Worm (Caenorhabditis elegans) whole organism, late embryonic: Measurements from ENCODE around the gene dhc-3.

Source experiments
- C08G9.2 ChIP-seq: sonication (generic microtip); optimal IDR thresholded peaks from 2 replicates; lab custom pipeline; 2016; ENCODE audit warnings: mild to moderate bottlenecking, missing genetic modification characterization, moderate library complexity, missing compliant biosample characterization
- C38D4.7 ChIP-seq: fragments of 200-800 bp; sonication (Bioruptor generic); optimal IDR thresholded peaks from 2 replicates; lab custom pipeline; 2018; ENCODE audit warnings: mild to moderate bottlenecking, missing genetic modification characterization, moderate library complexity, missing compliant biosample characterization
- K02D7.2 ChIP-seq: sonication (generic microtip); optimal IDR thresholded peaks from 2 replicates; lab custom pipeline; 2017; ENCODE audit warnings: mild to moderate bottlenecking, missing genetic modification characterization, missing compliant biosample characterization
- K09A11.1 ChIP-seq: sonication (generic microtip); optimal IDR thresholded peaks from 2 replicates; lab custom pipeline; 2017; ENCODE audit warnings: antibody characterized with exemption, mild to moderate bottlenecking, missing genetic modification characterization, missing compliant biosample characterization; ENCODE audit not compliant: insufficient read depth
- T23F11.4 ChIP-seq: fragments of 200-800 bp; sonication (Bioruptor generic); optimal IDR thresholded peaks from 2 replicates; lab custom pipeline; 2018; ENCODE audit warnings: mild to moderate bottlenecking, missing genetic modification characterization, missing compliant biosample characterization
- ceh-14 ChIP-seq: sonication (generic microtip); optimal IDR thresholded peaks from 2 replicates; lab custom pipeline; 2016; ENCODE audit warnings: missing genotype, missing genetic modification characterization, missing compliant biosample characterization
- ceh-18 ChIP-seq: sonication (generic microtip); optimal IDR thresholded peaks from 2 replicates; lab custom pipeline; 2016; ENCODE audit warnings: missing genetic modification characterization, missing compliant biosample characterization
- ceh-19 ChIP-seq: fragments of 200-800 bp; sonication (Bioruptor generic); optimal IDR thresholded peaks from 2 replicates; lab custom pipeline; 2018; ENCODE audit warnings: mild to moderate bottlenecking, missing genetic modification characterization, missing compliant biosample characterization
- ceh-2 ChIP-seq: sonication (generic microtip); optimal IDR thresholded peaks from 2 replicates; lab custom pipeline; 2016; ENCODE audit warnings: missing genotype, missing genetic modification characterization, missing compliant biosample characterization
- ceh-22 ChIP-seq: sonication (generic microtip); optimal IDR thresholded peaks from 2 replicates; lab custom pipeline; 2017; ENCODE audit warnings: missing biosample characterization, missing genetic modification characterization
- ceh-24 ChIP-seq: sonication (generic microtip); optimal IDR thresholded peaks from 2 replicates; lab custom pipeline; 2016; ENCODE audit warnings: mild to moderate bottlenecking, missing genetic modification characterization, missing compliant biosample characterization
- ceh-31 ChIP-seq: sonication (generic microtip); optimal IDR thresholded peaks from 2 replicates; lab custom pipeline; 2016; ENCODE audit warnings: missing genetic modification characterization, missing compliant biosample characterization
- ceh-34 ChIP-seq: sonication (generic microtip); optimal IDR thresholded peaks from 2 replicates; lab custom pipeline; 2016; ENCODE audit warnings: mild to moderate bottlenecking, missing genetic modification characterization, missing compliant biosample characterization
- ceh-9 ChIP-seq: sonication (generic microtip); optimal IDR thresholded peaks from 2 replicates; lab custom pipeline; 2016; ENCODE audit warnings: mild to moderate bottlenecking, missing genetic modification characterization, inconsistent platforms, missing compliant biosample characterization
- dmd-4 ChIP-seq: sonication (generic microtip); optimal IDR thresholded peaks from 2 replicates; lab custom pipeline; 2016; ENCODE audit warnings: borderline replicate concordance, missing genetic modification characterization, missing compliant biosample characterization
- dve-1 ChIP-seq: sonication (generic microtip); optimal IDR thresholded peaks from 2 replicates; lab custom pipeline; 2017; ENCODE audit warnings: antibody characterized with exemption, mild to moderate bottlenecking, missing genetic modification characterization, missing compliant biosample characterization
- fax-1 ChIP-seq: sonication (generic microtip); optimal IDR thresholded peaks from 2 replicates; lab custom pipeline; 2016; ENCODE audit warnings: missing genotype, missing genetic modification characterization, missing compliant biosample characterization
- fkh-10 ChIP-seq: fragments of 150-350 bp; optimal IDR thresholded peaks from 2 replicates; lab custom pipeline; 2014; ENCODE audit warnings: missing biosample characterization, missing genetic modification reagents, missing genetic modification characterization
- gmeb-2 ChIP-seq: sonication (generic microtip); optimal IDR thresholded peaks from 2 replicates; lab custom pipeline; 2016; ENCODE audit warnings: missing genetic modification characterization, inconsistent platforms, missing compliant biosample characterization
- hlh-15 ChIP-seq: sonication (generic microtip); optimal IDR thresholded peaks from 2 replicates; lab custom pipeline; 2016; ENCODE audit warnings: missing genetic modification characterization, missing compliant biosample characterization
- hlh-6 ChIP-seq: sonication (generic microtip); optimal IDR thresholded peaks from 2 replicates; lab custom pipeline; 2016; ENCODE audit warnings: missing genotype, missing genetic modification characterization, missing compliant biosample characterization
- hlh-8 ChIP-seq: sonication (generic microtip); optimal IDR thresholded peaks from 2 replicates; lab custom pipeline; 2016; ENCODE audit warnings: missing genotype, missing genetic modification characterization, missing compliant biosample characterization
- lim-6 ChIP-seq: sonication (generic microtip); optimal IDR thresholded peaks from 2 replicates; lab custom pipeline; 2016; ENCODE audit warnings: missing genetic modification characterization, missing compliant biosample characterization
- lin-11 ChIP-seq: fragments of 200-800 bp; sonication (Bioruptor generic); optimal IDR thresholded peaks from 2 replicates; lab custom pipeline; 2018; ENCODE audit warnings: mild to moderate bottlenecking, missing genetic modification characterization, missing compliant biosample characterization
- madf-2 ChIP-seq: sonication (generic microtip); optimal IDR thresholded peaks from 2 replicates; lab custom pipeline; 2017; ENCODE audit warnings: missing genetic modification characterization, missing compliant biosample characterization
- mec-3 ChIP-seq: sonication (generic microtip); optimal IDR thresholded peaks from 2 replicates; lab custom pipeline; 2016; ENCODE audit warnings: borderline replicate concordance, missing genetic modification characterization, missing compliant biosample characterization
- nhr-11 ChIP-seq: fragments of 150-350 bp; optimal IDR thresholded peaks from 2 replicates; lab custom pipeline; 2014; ENCODE audit warnings: missing biosample characterization, missing genetic modification characterization
- nhr-232 ChIP-seq: sonication (generic microtip); optimal IDR thresholded peaks from 2 replicates; lab custom pipeline; 2016; ENCODE audit warnings: missing genetic modification characterization, missing compliant biosample characterization
- npax-4 ChIP-seq: sonication (generic microtip); optimal IDR thresholded peaks from 2 replicates; lab custom pipeline; 2016; ENCODE audit warnings: missing genetic modification characterization, missing compliant biosample characterization
- odd-2 ChIP-seq: sonication (generic microtip); optimal IDR thresholded peaks from 2 replicates; lab custom pipeline; 2017; ENCODE audit warnings: antibody characterized with exemption, mild to moderate bottlenecking, missing genetic modification characterization, missing compliant biosample characterization
- pag-3 ChIP-seq: sonication (generic microtip); optimal IDR thresholded peaks from 2 replicates; lab custom pipeline; 2016; ENCODE audit warnings: missing compliant biosample characterization, missing genetic modification characterization, borderline replicate concordance
- pha-2 ChIP-seq: sonication (generic microtip); optimal IDR thresholded peaks from 2 replicates; lab custom pipeline; 2017; ENCODE audit warnings: mild to moderate bottlenecking, missing genetic modification characterization, missing compliant biosample characterization
- pqm-1 ChIP-seq: sonication (generic microtip); optimal IDR thresholded peaks from 2 replicates; lab custom pipeline; 2016; ENCODE audit warnings: missing genetic modification characterization, missing compliant biosample characterization
- pros-1 ChIP-seq: fragments of 150-350 bp; optimal IDR thresholded peaks from 2 replicates; lab custom pipeline; 2014; ENCODE audit warnings: missing biosample characterization, missing genetic modification reagents, missing genetic modification characterization
- ref-2 ChIP-seq: sonication (generic microtip); optimal IDR thresholded peaks from 2 replicates; lab custom pipeline; 2016; ENCODE audit warnings: missing genetic modification characterization, missing compliant biosample characterization
- rnt-1 ChIP-seq: sonication (generic microtip); optimal IDR thresholded peaks from 2 replicates; lab custom pipeline; 2016; ENCODE audit warnings: missing genetic modification characterization, missing compliant biosample characterization
- sdc-2 ChIP-seq: sonication (generic microtip); optimal IDR thresholded peaks from 2 replicates; lab custom pipeline; 2016; ENCODE audit warnings: missing genotype, missing genetic modification characterization, missing compliant biosample characterization
- syd-9 ChIP-seq: sonication (generic microtip); optimal IDR thresholded peaks from 2 replicates; lab custom pipeline; 2016; ENCODE audit warnings: mild to moderate bottlenecking, missing genetic modification characterization, moderate library complexity, missing compliant biosample characterization
- tbx-2 ChIP-seq: sonication (generic microtip); optimal IDR thresholded peaks from 2 replicates; lab custom pipeline; 2016; ENCODE audit warnings: missing genetic modification characterization, missing compliant biosample characterization
- unc-3 ChIP-seq, 2 experiments: fragments of 200-800 bp in 1 of 2; sonication (Bioruptor generic) in 1 of 2; sonication (generic microtip) in 1 of 2; conservative IDR thresholded peaks in 1 of 2; optimal IDR thresholded peaks in 1 of 2; 2 replicates each; pipeline versions ENCODE4 v1.3.6 to Lab custom; 2016 to 2022; ENCODE audit warnings: missing compliant biosample characterization in 2 of 2, missing genetic modification characterization in 2 of 2, missing genetic modification reagents in 1 of 2
- unc-42 ChIP-seq: sonication (generic microtip); optimal IDR thresholded peaks from 2 replicates; lab custom pipeline; 2016; ENCODE audit warnings: missing genotype, missing genetic modification characterization, missing compliant biosample characterization
- unc-55 ChIP-seq: sonication (generic microtip); optimal IDR thresholded peaks from 2 replicates; lab custom pipeline; 2017; ENCODE audit warnings: missing biosample characterization, missing genetic modification reagents, missing genetic modification characterization
- unc-86 ChIP-seq: sonication (generic microtip); optimal IDR thresholded peaks from 2 replicates; lab custom pipeline; 2016; ENCODE audit warnings: missing genetic modification characterization, missing compliant biosample characterization
- zip-5 ChIP-seq: sonication (generic microtip); optimal IDR thresholded peaks from 2 replicates; lab custom pipeline; 2016; ENCODE audit warnings: missing genetic modification characterization, missing compliant biosample characterization
- ztf-16 ChIP-seq: sonication (generic microtip); optimal IDR thresholded peaks from 2 replicates; lab custom pipeline; 2017; ENCODE audit warnings: missing genetic modification characterization, missing compliant biosample characterization

dhc-3 gene

DNA sequence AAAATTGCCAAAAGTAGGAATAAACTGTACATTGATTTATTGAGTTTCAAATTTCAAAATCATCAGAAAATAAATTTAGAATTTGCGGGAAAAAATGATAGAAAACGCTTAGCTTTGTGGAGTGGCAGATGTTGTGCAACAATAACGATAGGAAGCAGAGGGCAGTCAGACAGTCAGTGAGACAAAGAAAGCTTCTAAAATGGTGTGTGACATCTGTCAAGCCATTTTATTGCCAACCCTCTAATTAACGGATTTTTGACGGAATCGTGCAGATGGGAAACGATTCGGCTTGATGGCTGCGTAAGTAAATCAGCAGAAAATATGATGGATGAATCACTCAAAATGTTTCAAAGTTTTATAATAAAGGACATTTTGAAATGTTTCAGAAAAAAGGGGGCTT, 18.7 kb upstream of the dhc-3 start, which contains the start of gene max-1:
max-1 (minus strand) TSS at position 124 of the 400 bp plus-strand sequence.
- TF ChIP-seq ztf-16 (tag; lab: Kevin White, UChicago) (no peak), unc-55 (GFP tag; lab: Kevin White, UChicago) (peak; percentile 25), ceh-31 (tag; lab: Kevin White, UChicago) (peak; percentile 12)

- TF ChIP-seq ceh-34 (no peak), hlh-8 (tag; lab: Kevin White, UChicago) (no peak), dmd-4 (no peak), T23F11.4 (GFP tag; lab: Kevin White, UChicago) (no peak), ceh-24 (tag; lab: Kevin White, UChicago) (no peak), pag-3 (no peak), rnt-1 (tag; lab: Kevin White, UChicago) (no peak), npax-4 (no peak), ceh-22 (tag; lab: Kevin White, UChicago) (no peak), fkh-10 (GFP tag; lab: Kevin White, UChicago) (no peak), C38D4.7 (no peak), mec-3 (no peak), K09A11.1 (tag; lab: Kevin White, UChicago) (no peak), pha-2 (tag; lab: Kevin White, UChicago) (no peak)
Observed at ce11 chrV:13121266-13121665, 17.5 kb upstream of the dhc-3 start.

ce11 chrV:13129895-13130294, 8.9 kb upstream of the dhc-3 start, which contains the start of gene eat-6:
Gene eat-6 (minus strand): TSS chrV:13129995.
- no peak for TF ChIP-seq ceh-31 (tag; lab: Kevin White, UChicago)
- TF ChIP-seq pqm-1 (tag; lab: Kevin White, UChicago) = no peak
- no peak for TF ChIP-seq hlh-6 (tag; lab: Kevin White, UChicago)
- TF ChIP-seq dmd-4 = no peak
- TF ChIP-seq C08G9.2 (tag; lab: Kevin White, UChicago) = no peak
- no peak for TF ChIP-seq zip-5
- no peak for TF ChIP-seq ceh-24 (tag; lab: Kevin White, UChicago)
- TF ChIP-seq dve-1 (tag; lab: Kevin White, UChicago) = no peak
- TF ChIP-seq hlh-8 (tag; lab: Kevin White, UChicago) = no peak
- no peak for TF ChIP-seq lim-6 (tag; lab: Kevin White, UChicago)
- no peak for TF ChIP-seq gmeb-2
- TF ChIP-seq fax-1 (tag; lab: Kevin White, UChicago) = no peak
- no peak for TF ChIP-seq unc-55 (GFP tag; lab: Kevin White, UChicago)
- no peak for TF ChIP-seq tbx-2 (tag; lab: Kevin White, UChicago)
- no peak for TF ChIP-seq npax-4

DNA sequence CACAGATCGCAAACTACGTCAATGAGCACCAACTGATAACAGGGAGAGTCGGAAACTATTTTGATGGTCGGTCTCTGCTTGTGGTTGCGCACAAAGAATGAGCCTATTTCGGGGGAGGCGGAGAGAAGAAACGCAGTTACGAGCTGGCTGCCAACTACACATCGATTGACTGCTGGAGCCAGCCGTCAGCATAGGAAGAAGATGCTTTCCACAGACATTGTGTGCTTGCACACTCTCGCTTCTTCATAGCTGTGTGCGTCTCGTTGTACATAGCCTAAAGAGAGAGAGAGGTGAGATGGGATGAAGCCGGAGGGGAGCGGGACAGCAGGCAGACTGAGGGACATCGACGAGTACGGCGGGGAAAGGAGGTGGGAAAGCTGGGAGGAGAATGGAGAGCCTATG, 8.3 kb upstream of the dhc-3 start:
- TF ChIP-seq unc-42 (peak; percentile 78), nhr-11 (no peak), dmd-4 (peak; percentile 20), unc-55 (GFP tag; lab: Kevin White, UChicago) (peak; percentile 59), pros-1 (tag; lab: Kevin White, UChicago) (peak; percentile 46), ref-2 (tag; lab: Kevin White, UChicago) (peak; percentile 54), unc-86 (tag; lab: Kevin White, UChicago) (no peak), ceh-14 (tag; lab: Kevin White, UChicago) (peak; percentile 46), tbx-2 (tag; lab: Kevin White, UChicago) (peak; percentile 82), ceh-2 (tag; lab: Kevin White, UChicago) (peak; percentile 32), ceh-9 (tag; lab: Kevin White, UChicago) (no peak), ceh-18 (tag; lab: Kevin White, UChicago) (peak; percentile 85), zip-5 (no peak), madf-2 (no peak), sdc-2 (tag; lab: Kevin White, UChicago) (peak; percentile 44), gmeb-2 (no peak), ceh-34 (peak; percentile 61), ceh-19 (GFP tag; lab: Kevin White, UChicago) (no peak), fax-1 (tag; lab: Kevin White, UChicago) (peak; percentile 25), odd-2 (no peak), hlh-6 (tag; lab: Kevin White, UChicago) (peak; percentile 56), lin-11 (tag; lab: Kevin White, UChicago) (no peak), syd-9 (tag; lab: Kevin White, UChicago) (peak; percentile 26), K02D7.2 (peak; percentile 15), nhr-232 (tag; lab: Kevin White, UChicago) (peak; percentile 20), lim-6 (tag; lab: Kevin White, UChicago) (peak; percentile 21), hlh-15 (no peak), unc-3 (GFP tag; conservative IDR thresholded peaks at IDR 0.05; lab: Robert Waterston, UW) (no peak), unc-3 (tag; optimal IDR thresholded peaks at IDR 0.05; lab: Kevin White, UChicago) (no peak), dve-1 (tag; lab: Kevin White, UChicago) (peak; percentile 24), C08G9.2 (tag; lab: Kevin White, UChicago) (peak; percentile 52)
